Fruit fly (Drosophila melanogaster) whole organism, adult: ENCODE results near the gene natalisin.

Source experiments
- CG11617 ChIP-seq: fragments of 200-800 bp; sonication (Bioruptor generic); optimal IDR thresholded peaks from 2 replicates; lab custom pipeline; 2017; ENCODE audit warnings: mild to moderate bottlenecking, missing biosample characterization, missing genetic modification reagents, missing genetic modification characterization
- CG12768 ChIP-seq: fragments of 200-800 bp; sonication (Bioruptor generic); optimal IDR thresholded peaks from 2 replicates; lab custom pipeline; 2017; ENCODE audit warnings: missing biosample characterization, missing genetic modification characterization, mild to moderate bottlenecking, moderate library complexity, missing genetic modification reagents
- CG14711 ChIP-seq: fragments of 200-800 bp; sonication (Bioruptor generic); optimal IDR thresholded peaks from 2 replicates; lab custom pipeline; 2018; ENCODE audit warnings: missing biosample characterization, mild to moderate bottlenecking, missing genetic modification characterization, moderate library complexity
- CG1620 ChIP-seq: fragments of 200-800 bp; sonication (Bioruptor generic); optimal IDR thresholded peaks from 2 replicates; lab custom pipeline; 2016; ENCODE audit warnings: missing biosample characterization, missing genetic modification characterization
- CG33017 ChIP-seq: fragments of 200-800 bp; sonication (Bioruptor generic); optimal IDR thresholded peaks from 2 replicates; lab custom pipeline; 2018; ENCODE audit warnings: missing biosample characterization, mild to moderate bottlenecking, missing genetic modification characterization, moderate library complexity
- CG5204 ChIP-seq: fragments of 200-800 bp; sonication (Bioruptor generic); optimal IDR thresholded peaks from 2 replicates; lab custom pipeline; 2016; ENCODE audit warnings: missing biosample characterization, missing genetic modification characterization
- CG7045 ChIP-seq: fragments of 200-800 bp; sonication (Bioruptor generic); optimal IDR thresholded peaks from 2 replicates; lab custom pipeline; 2017; ENCODE audit warnings: missing biosample characterization, mild to moderate bottlenecking, missing genetic modification characterization
- CG7101 ChIP-seq: fragments of 200-800 bp; sonication (Bioruptor generic); optimal IDR thresholded peaks from 2 replicates; lab custom pipeline; 2018; ENCODE audit warnings: missing biosample characterization, mild to moderate bottlenecking, missing genetic modification characterization, moderate library complexity
- Clk ChIP-seq: fragments of 200-800 bp; sonication (Bioruptor generic); optimal IDR thresholded peaks from 2 replicates; lab custom pipeline; 2017; ENCODE audit warnings: missing biosample characterization, missing genetic modification characterization
- Crg-1 ChIP-seq: fragments of 200-800 bp; sonication (Bioruptor generic); optimal IDR thresholded peaks from 2 replicates; lab custom pipeline; 2016; ENCODE audit warnings: missing biosample characterization, missing genetic modification characterization
- Hr96 ChIP-seq: fragments of 200-800 bp; sonication (Bioruptor generic); optimal IDR thresholded peaks from 2 replicates; lab custom pipeline; 2016; ENCODE audit warnings: missing biosample characterization, missing genetic modification characterization
- Mnt ChIP-seq: fragments of 200-800 bp; sonication (Bioruptor generic); optimal IDR thresholded peaks from 2 replicates; lab custom pipeline; 2016; ENCODE audit warnings: missing biosample characterization, mild to moderate bottlenecking, missing genetic modification characterization
- bab1 ChIP-seq: fragments of 200-800 bp; sonication (Bioruptor generic); optimal IDR thresholded peaks from 3 replicates; lab custom pipeline; 2019; ENCODE audit warnings: missing biosample characterization, mild to moderate bottlenecking, missing genetic modification characterization, moderate library complexity
- cic ChIP-seq: fragments of 200-800 bp; sonication (Bioruptor generic); optimal IDR thresholded peaks from 2 replicates; lab custom pipeline; 2017; ENCODE audit warnings: missing biosample characterization, mild to moderate bottlenecking, missing genetic modification characterization, moderate library complexity
- cnc ChIP-seq, 2 experiments: fragments of >200 bp; optimal IDR thresholded peaks; 2 replicates each; lab custom pipeline; 2017
- kay ChIP-seq: fragments of 200-800 bp; sonication (Bioruptor generic); peaks from one replicate; lab custom pipeline; 2016; ENCODE audit warnings: missing biosample characterization, missing genetic modification characterization, borderline replicate concordance
- ovo ChIP-seq: fragments of 200-800 bp; sonication (Bioruptor generic); optimal IDR thresholded peaks from 2 replicates; lab custom pipeline; 2016; ENCODE audit warnings: missing biosample characterization, missing genetic modification characterization
- pad ChIP-seq: fragments of 200-800 bp; sonication (Bioruptor generic); optimal IDR thresholded peaks from 3 replicates; lab custom pipeline; 2017; ENCODE audit warnings: missing biosample characterization, missing genetic modification characterization, mild to moderate bottlenecking, moderate library complexity, missing genetic modification reagents
- tj ChIP-seq: fragments of 200-800 bp; sonication (Bioruptor generic); optimal IDR thresholded peaks from 3 replicates; lab custom pipeline; 2017; ENCODE audit warnings: missing biosample characterization, mild to moderate bottlenecking, missing genetic modification characterization, moderate library complexity
- toe ChIP-seq: fragments of 200-800 bp; sonication (Bioruptor generic); optimal IDR thresholded peaks from 2 replicates; lab custom pipeline; 2016; ENCODE audit warnings: missing biosample characterization, missing genetic modification characterization

The natalisin gene

DNA sequence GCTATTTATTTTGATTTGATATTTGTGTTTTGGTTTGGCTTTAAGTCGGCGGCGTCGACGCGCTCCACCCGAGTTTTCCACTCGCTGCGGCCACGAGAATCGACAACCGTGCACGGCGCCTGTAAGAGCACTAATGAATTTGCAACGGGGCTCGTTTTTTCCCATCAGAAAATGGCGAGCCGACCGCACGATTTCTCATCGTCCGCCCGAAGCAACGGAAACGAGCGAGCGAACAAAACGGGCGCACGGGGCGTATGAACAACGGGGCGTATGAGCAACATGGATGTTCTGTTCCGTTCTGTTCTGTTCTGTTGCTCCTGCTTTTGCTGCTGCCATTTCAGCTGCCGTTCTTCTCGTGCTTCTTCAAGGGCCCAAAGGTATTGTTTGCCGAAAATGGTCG lies 13.1 kb upstream of the natalisin start:
- no peak for TF ChIP-seq CG7045 (GFP tag; lab: Kevin White, UChicago)

DNA sequence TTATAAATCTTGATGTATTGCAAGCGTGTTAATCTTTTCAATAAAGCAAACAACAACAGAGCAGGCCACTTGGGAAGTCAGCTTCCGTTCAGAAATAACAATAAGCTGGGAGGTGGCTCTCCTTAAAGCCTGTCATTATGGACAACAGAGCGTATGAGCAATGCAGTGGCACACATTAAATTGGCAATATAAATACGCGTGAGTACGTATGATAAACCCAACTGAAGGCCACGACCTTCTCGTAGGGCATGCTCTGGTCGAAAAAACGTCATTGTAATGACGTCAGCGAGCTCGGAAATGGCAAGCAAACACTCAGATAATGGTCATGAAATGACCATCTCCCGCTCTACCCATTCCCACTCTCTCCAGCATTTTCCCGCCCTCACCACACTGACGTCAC lies 11.7 kb upstream of the natalisin start:
- TF ChIP-seq ovo (no peak), kay (GFP tag; lab: Kevin White, UChicago) (no peak), tj (GFP tag; lab: Kevin White, UChicago) (no peak), cnc (optimal IDR thresholded peaks at IDR 0.05; lab: Kevin White, UChicago) (no peak), bab1 (GFP tag; lab: Kevin White, UChicago) (no peak), CG5204 (no peak), Mnt (GFP tag; lab: Kevin White, UChicago) (no peak), cic (GFP tag; lab: Kevin White, UChicago) (no peak)

DNA sequence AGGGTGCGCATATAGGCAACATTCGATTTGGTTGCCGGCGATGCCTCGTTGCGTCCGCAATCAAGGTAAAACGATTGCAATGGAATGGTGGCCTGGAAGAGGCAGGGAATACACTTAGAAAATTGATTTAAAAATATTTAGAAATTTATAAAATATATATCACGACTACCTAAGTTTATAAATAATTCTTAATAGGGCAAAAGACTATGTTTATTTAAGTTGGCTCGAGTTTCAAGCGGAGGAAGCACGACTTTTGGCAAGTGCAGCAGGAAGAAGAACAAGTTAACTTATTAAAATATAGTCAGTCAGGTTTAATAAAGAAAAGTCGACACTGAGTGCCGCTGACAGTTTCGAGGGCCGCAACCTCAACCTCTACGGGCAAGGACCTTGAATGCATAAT lies 8.0 kb upstream of the natalisin start:
- TF ChIP-seq Crg-1 (GFP tag; lab: Kevin White, UChicago) (no peak), cic (GFP tag; lab: Kevin White, UChicago) (no peak), CG11617 (GFP tag; lab: Kevin White, UChicago) (no peak), Mnt (GFP tag; lab: Kevin White, UChicago) (no peak), Hr96 (GFP tag; lab: Kevin White, UChicago) (no peak), pad (GFP tag; lab: Kevin White, UChicago) (no peak), Clk (no peak), CG7101 (tag; lab: Kevin White, UChicago) (no peak), CG33017 (tag; lab: Kevin White, UChicago) (no peak), CG7045 (GFP tag; lab: Kevin White, UChicago) (no peak), kay (GFP tag; lab: Kevin White, UChicago) (no peak), toe (GFP tag; lab: Kevin White, UChicago) (no peak), CG14711 (no peak), cnc (optimal IDR thresholded peaks at IDR 0.05; lab: Kevin White, UChicago) (no peak), ovo (no peak), CG5204 (no peak), bab1 (GFP tag; lab: Kevin White, UChicago) (no peak), CG12768 (GFP tag; lab: Kevin White, UChicago) (no peak), tj (GFP tag; lab: Kevin White, UChicago) (no peak)

DNA sequence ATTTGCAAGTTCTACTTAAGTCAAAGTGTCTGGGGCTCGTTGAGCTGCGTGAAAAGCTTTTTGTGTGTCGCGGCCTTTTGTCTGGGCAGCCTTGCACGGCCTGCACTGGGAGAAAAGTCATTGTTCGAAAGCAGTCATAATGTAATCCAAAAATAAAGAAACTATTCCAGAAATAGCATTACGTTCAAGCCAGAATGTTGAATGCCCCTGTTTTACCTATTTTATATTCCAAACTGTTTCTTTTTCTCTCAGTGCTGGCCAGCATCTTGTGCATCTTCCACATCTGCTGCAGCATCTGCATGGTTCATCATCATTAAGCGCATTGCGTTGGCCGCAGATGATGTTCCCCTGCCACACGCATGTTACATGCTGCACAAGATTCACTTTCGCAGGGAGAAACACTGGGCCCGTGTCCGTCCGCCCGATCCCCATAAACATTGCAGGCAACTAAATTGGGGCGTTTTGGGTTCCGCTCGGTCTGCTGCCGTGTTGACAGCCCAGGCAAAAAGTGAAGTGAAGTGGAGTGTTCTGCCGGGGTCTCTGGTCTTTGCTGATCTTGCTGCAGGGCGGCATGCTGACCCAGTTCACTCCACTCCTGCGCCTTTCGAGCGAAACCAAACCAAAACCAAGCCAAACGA lies 4.9 kb upstream of the natalisin start:
- TF ChIP-seq CG33017 (tag; lab: Kevin White, UChicago) = no peak
- TF ChIP-seq bab1 (GFP tag; lab: Kevin White, UChicago) = no peak
- no peak for TF ChIP-seq CG7045 (GFP tag; lab: Kevin White, UChicago)
- TF ChIP-seq Mnt (GFP tag; lab: Kevin White, UChicago) = no peak
- TF ChIP-seq CG11617 (GFP tag; lab: Kevin White, UChicago) = no peak

DNA sequence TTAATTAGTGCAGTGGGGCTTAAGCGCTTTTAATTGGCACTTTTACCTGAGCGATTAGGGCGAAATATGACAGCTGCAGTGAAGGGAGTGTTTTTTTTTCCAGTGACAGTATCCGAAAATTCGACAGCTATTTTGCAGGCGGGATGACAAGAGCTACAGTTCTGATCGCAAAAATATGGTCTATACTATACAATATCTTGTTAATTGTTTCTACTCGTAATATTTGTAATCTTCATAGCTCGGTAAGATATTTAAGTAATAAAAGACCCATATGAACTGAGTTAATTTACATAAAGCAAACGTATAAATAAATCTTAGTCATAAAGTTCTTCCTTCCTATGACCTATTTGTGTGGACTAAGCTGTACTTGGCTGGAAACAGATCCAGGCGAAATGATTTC lies 4.1 kb upstream of the natalisin start:
- TF ChIP-seq Hr96 (GFP tag; lab: Kevin White, UChicago) = no peak
- TF ChIP-seq CG5204 = no peak
- TF ChIP-seq Clk = no peak
- no peak for TF ChIP-seq CG7101 (tag; lab: Kevin White, UChicago)
- TF ChIP-seq cic (GFP tag; lab: Kevin White, UChicago) = no peak
- no peak for TF ChIP-seq CG33017 (tag; lab: Kevin White, UChicago)
- TF ChIP-seq CG7045 (GFP tag; lab: Kevin White, UChicago) = no peak
- no peak for TF ChIP-seq toe (GFP tag; lab: Kevin White, UChicago)
- no peak for TF ChIP-seq tj (GFP tag; lab: Kevin White, UChicago)
- no peak for TF ChIP-seq CG1620
- no peak for TF ChIP-seq ovo
- no peak for TF ChIP-seq kay (GFP tag; lab: Kevin White, UChicago)
- TF ChIP-seq Crg-1 (GFP tag; lab: Kevin White, UChicago) = no peak
- no peak for TF ChIP-seq bab1 (GFP tag; lab: Kevin White, UChicago)
- no peak for TF ChIP-seq Mnt (GFP tag; lab: Kevin White, UChicago)
- no peak for TF ChIP-seq CG11617 (GFP tag; lab: Kevin White, UChicago)
- no peak for TF ChIP-seq pad (GFP tag; lab: Kevin White, UChicago)
- TF ChIP-seq CG12768 (GFP tag; lab: Kevin White, UChicago) = no peak

DNA sequence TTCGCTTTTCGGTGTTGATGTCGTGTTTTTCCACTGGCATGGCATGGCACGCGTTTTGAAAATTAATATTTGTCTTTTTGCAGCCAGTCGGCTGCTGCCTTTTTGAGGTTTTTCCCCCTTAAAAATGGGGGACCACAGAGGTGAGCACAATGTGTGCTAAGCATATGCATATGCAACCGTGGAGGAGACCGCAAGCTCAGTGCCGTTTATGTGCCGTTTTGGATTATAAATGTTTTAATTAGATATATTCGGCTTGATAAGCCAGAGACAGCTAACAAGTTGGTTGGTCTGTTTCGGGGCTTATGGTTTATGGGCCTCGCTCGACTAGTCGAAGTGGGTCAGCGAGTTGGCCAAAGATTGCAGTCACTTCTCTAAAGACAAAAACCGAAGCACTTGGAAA lies 3.5 kb upstream of the natalisin start:
- TF ChIP-seq ovo (no peak), CG1620 (no peak)

DNA sequence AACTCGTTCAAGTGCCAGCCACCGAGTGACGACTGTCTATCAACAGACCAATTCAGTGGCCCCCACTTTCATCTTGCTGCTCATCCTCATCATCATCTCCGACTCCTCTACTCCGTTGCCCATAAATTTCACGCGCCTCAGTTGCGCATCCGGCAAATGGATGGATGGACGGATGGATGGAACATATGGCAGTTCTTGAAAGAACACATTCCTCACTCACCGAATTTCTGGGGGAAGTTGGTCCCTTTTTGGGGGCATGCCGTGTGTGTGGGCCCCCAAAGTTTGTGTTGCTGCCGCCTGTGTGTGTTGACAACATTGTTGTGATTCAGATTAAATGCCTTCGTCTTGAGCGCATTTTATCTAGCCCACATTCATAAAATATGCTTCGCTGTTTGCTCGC lies 2.7 kb upstream of the natalisin start:
- TF ChIP-seq CG33017 (tag; lab: Kevin White, UChicago) = no peak
- no peak for TF ChIP-seq toe (GFP tag; lab: Kevin White, UChicago)
- TF ChIP-seq CG7101 (tag; lab: Kevin White, UChicago) = no peak
- no peak for TF ChIP-seq CG11617 (GFP tag; lab: Kevin White, UChicago)
- TF ChIP-seq kay (GFP tag; lab: Kevin White, UChicago) = no peak
- TF ChIP-seq CG1620 = no peak
- TF ChIP-seq Clk = no peak
- TF ChIP-seq tj (GFP tag; lab: Kevin White, UChicago) = no peak
- TF ChIP-seq CG12768 (GFP tag; lab: Kevin White, UChicago) = no peak
- no peak for TF ChIP-seq Crg-1 (GFP tag; lab: Kevin White, UChicago)
- no peak for TF ChIP-seq Hr96 (GFP tag; lab: Kevin White, UChicago)
- TF ChIP-seq CG5204 = no peak
- no peak for TF ChIP-seq CG7045 (GFP tag; lab: Kevin White, UChicago)
- TF ChIP-seq ovo = no peak
